Fruit fly (Drosophila melanogaster): ENCODE data around the gene Coprox.
A peak's percentile ranks its signal among the peaks of the same experiment; 100 is the strongest.

Coprox gene

dm6 chr2L:6950096-6950495 is 14.1 kb upstream of the Coprox start, which contains the start of the genes Gas41 and SA1 (continued):
- peak; percentile 91 for TF ChIP-seq CG18599 (GFP tag; optimal IDR thresholded peaks at IDR 0.05)
- TF ChIP-seq E2f1 (GFP tag; IDR thresholded peaks at IDR 0.05), result peak; percentile 91
- TF ChIP-seq CG10959 (GFP tag; IDR thresholded peaks at IDR 0.05), result no peak
- no peak for TF ChIP-seq abd-A (tag; optimal IDR thresholded peaks at IDR 0.05)
- peak; percentile 79 for TF ChIP-seq CrebB (tag; optimal IDR thresholded peaks at IDR 0.05)
- TF ChIP-seq NFAT (GFP tag; IDR thresholded peaks at IDR 0.05), result peak; percentile 88
- peak; percentile 76; the same call in 2 of the 3 replicates for TF ChIP-seq CG7357 (GFP tag; IDR thresholded peaks at IDR 0.05)
- TF ChIP-seq Nf-YC (tag; optimal IDR thresholded peaks at IDR 0.05), result no peak
- peak; percentile 78 for TF ChIP-seq CG34224 (GFP tag; IDR thresholded peaks at IDR 0.05; ENCODE audit: partially characterized antibody)
- TF ChIP-seq hbn (GFP tag; IDR thresholded peaks at IDR 0.05; ENCODE audit: partially characterized antibody), result peak; percentile 68; the same call in 1 of the 2 replicates
- peak; percentile 93 for TF ChIP-seq CG7271 (tag; optimal IDR thresholded peaks at IDR 0.05)
- peak; percentile 56; the same call in 1 of the 2 replicates for TF ChIP-seq CG43689 (GFP tag; IDR thresholded peaks at IDR 0.05)
- no peak for TF ChIP-seq Mad (GFP tag; optimal IDR thresholded peaks at IDR 0.05)
- TF ChIP-seq Meics (GFP tag; optimal IDR thresholded peaks at IDR 0.05), result peak; percentile 86
- no peak for TF ChIP-seq CG17568 (GFP tag; optimal IDR thresholded peaks at IDR 0.05)
- TF ChIP-seq exex (tag; optimal IDR thresholded peaks at IDR 0.05), result no peak
- TF ChIP-seq CG10979 (tag; optimal IDR thresholded peaks at IDR 0.05), result peak; percentile 69
- peak; percentile 30 for TF ChIP-seq CG12155 (GFP tag; optimal IDR thresholded peaks at IDR 0.05)
- TF ChIP-seq CG7987 (GFP tag; optimal IDR thresholded peaks at IDR 0.05), result peak; percentile 76
- TF ChIP-seq Trl (optimal IDR thresholded peaks at IDR 0.05), result no peak
- TF ChIP-seq Trl (GFP tag; optimal IDR thresholded peaks at IDR 0.05), result peak; percentile 7
- TF ChIP-seq bab2 (GFP tag; optimal IDR thresholded peaks at IDR 0.05), result no peak
- TF ChIP-seq CG10274 (GFP tag; optimal IDR thresholded peaks at IDR 0.05), result no peak
- TF ChIP-seq gsb (GFP tag; IDR thresholded peaks at IDR 0.05), result peak; percentile 63
- no peak for TF ChIP-seq dysf (GFP tag; IDR thresholded peaks at IDR 0.05)
- TF ChIP-seq crc (GFP tag; optimal IDR thresholded peaks at IDR 0.05), result no peak
- no peak for TF ChIP-seq trh (GFP tag; optimal IDR thresholded peaks at IDR 0.05)
- TF ChIP-seq Mes4 (GFP tag; optimal IDR thresholded peaks at IDR 0.05), result no peak
- TF ChIP-seq CG4617 (GFP tag; optimal IDR thresholded peaks at IDR 0.05; ENCODE audit: borderline replicate concordance), result peak; percentile 92
- TF ChIP-seq CG4820 (GFP tag; optimal IDR thresholded peaks at IDR 0.05), result no peak
- no peak for TF ChIP-seq sisA (GFP tag; IDR thresholded peaks at IDR 0.05)
- peak; percentile 69 for TF ChIP-seq hb (GFP tag; IDR thresholded peaks at IDR 0.05; ENCODE audit: partially characterized antibody)
- TF ChIP-seq ERR (GFP tag; optimal IDR thresholded peaks at IDR 0.05), result no peak
- TF ChIP-seq CG11456 (GFP tag; IDR thresholded peaks at IDR 0.05), result no peak
- TF ChIP-seq dimm (GFP tag; IDR thresholded peaks at IDR 0.05), result peak; percentile 7; the same call in 1 of the 2 replicates
- peak; percentile 89 for TF ChIP-seq CG4424 (GFP tag; optimal IDR thresholded peaks at IDR 0.05)
- no peak for TF ChIP-seq Oaz (GFP tag; IDR thresholded peaks at IDR 0.05)
- peak; percentile 93 for TF ChIP-seq CG6689 (GFP tag; IDR thresholded peaks at IDR 0.05)
- TF ChIP-seq MESR4 (GFP tag; optimal IDR thresholded peaks at IDR 0.05), result peak; percentile 38
- peak; percentile 47 for TF ChIP-seq CG7786 (GFP tag; optimal IDR thresholded peaks at IDR 0.05)
- TF ChIP-seq slou (GFP tag; optimal IDR thresholded peaks at IDR 0.05), result no peak
- no peak for TF ChIP-seq unpg (GFP tag; optimal IDR thresholded peaks at IDR 0.05)
- no peak for TF ChIP-seq Max (GFP tag; optimal IDR thresholded peaks at IDR 0.05)
- no peak for TF ChIP-seq HLHmδ (GFP tag; optimal IDR thresholded peaks at IDR 0.05)
- no peak for TF ChIP-seq Xbp1 (GFP tag; optimal IDR thresholded peaks at IDR 0.05)
- TF ChIP-seq C15 (GFP tag; IDR thresholded peaks at IDR 0.05), result peak; percentile 65; the same call in 1 of the 3 replicates
- peak; percentile 93 for TF ChIP-seq CG8388 (GFP tag; optimal IDR thresholded peaks at IDR 0.05)
- peak; percentile 74 for TF ChIP-seq zfh2 (GFP tag; optimal IDR thresholded peaks at IDR 0.05)
- TF ChIP-seq Ets65A (GFP tag), result peak; percentile 63
- TF ChIP-seq CG7928 (GFP tag; optimal IDR thresholded peaks at IDR 0.05), result peak; percentile 97
- TF ChIP-seq CG30020 (tag; optimal IDR thresholded peaks at IDR 0.05), result peak; percentile 81
- peak; percentile 92 for TF ChIP-seq CG2889 (GFP tag; IDR thresholded peaks at IDR 0.05)
